Fruit fly (Drosophila melanogaster) whole organism, prepupa: Measurements from ENCODE around the gene CG12224.

ENCODE experiments used
- Blimp-1 ChIP-seq: fragments of 200-800 bp; sonication (Bioruptor generic); optimal IDR thresholded peaks from 3 replicates; lab custom pipeline; 2017; ENCODE audit warnings: missing biosample characterization, missing genetic modification characterization, mild to moderate bottlenecking, moderate library complexity, missing genetic modification reagents
- CG10631 ChIP-seq: fragments of 200-800 bp; sonication (Bioruptor generic); optimal IDR thresholded peaks from 2 replicates; lab custom pipeline; 2016; ENCODE audit warnings: missing biosample characterization, missing genetic modification characterization
- CG10669 ChIP-seq: fragments of 200-800 bp; sonication (Bioruptor generic); optimal IDR thresholded peaks from 3 replicates; lab custom pipeline; 2018; ENCODE audit warnings: missing biosample characterization, mild to moderate bottlenecking, missing genetic modification characterization, moderate library complexity
- CG11762 ChIP-seq: fragments of 200-800 bp; sonication (Bioruptor generic); optimal IDR thresholded peaks from 3 replicates; lab custom pipeline; 2016; ENCODE audit warnings: missing biosample characterization, missing genetic modification characterization; ENCODE audit not compliant: insufficient read depth
- CG11902 ChIP-seq: fragments of 200-800 bp; sonication (Bioruptor generic); optimal IDR thresholded peaks from 3 replicates; lab custom pipeline; 2016; ENCODE audit warnings: missing biosample characterization, missing genetic modification characterization
- CG15336 ChIP-seq: fragments of 200-800 bp; sonication (Bioruptor generic); IDR thresholded peaks from 2 replicates; pipeline ENCODE4 v1.3.6; 2022; ENCODE audit warnings: missing biosample characterization, missing genetic modification characterization
- CG1621 ChIP-seq: fragments of 200-800 bp; sonication (Bioruptor generic); optimal IDR thresholded peaks from 3 replicates; lab custom pipeline; 2018; ENCODE audit warnings: missing biosample characterization, mild to moderate bottlenecking, missing genetic modification characterization
- CG16779 ChIP-seq: fragments of 200-800 bp; sonication (Bioruptor generic); optimal IDR thresholded peaks from 3 replicates; lab custom pipeline; 2017; ENCODE audit warnings: missing biosample characterization, mild to moderate bottlenecking, missing genetic modification characterization
- CG3032 ChIP-seq: fragments of 200-800 bp; optimal IDR thresholded peaks from 2 replicates; lab custom pipeline; 2019; ENCODE audit warnings: missing biosample characterization, mild to moderate bottlenecking, missing genetic modification characterization, moderate library complexity
- CG32006 ChIP-seq: fragments of 200-800 bp; sonication (Bioruptor generic); optimal IDR thresholded peaks from 3 replicates; lab custom pipeline; 2017; ENCODE audit warnings: missing biosample characterization, mild to moderate bottlenecking, missing genetic modification characterization
- CG34406 ChIP-seq: fragments of 200-800 bp; sonication (Bioruptor generic); optimal IDR thresholded peaks from 3 replicates; lab custom pipeline; 2016; ENCODE audit warnings: missing biosample characterization, missing genetic modification characterization
- CG4318 ChIP-seq: fragments of 200-800 bp; sonication (Bioruptor generic); optimal IDR thresholded peaks from 3 replicates; lab custom pipeline; 2017; ENCODE audit warnings: missing biosample characterization, mild to moderate bottlenecking, missing genetic modification characterization
- CG6163 ChIP-seq: fragments of 200-800 bp; sonication (Bioruptor generic); IDR thresholded peaks from 3 replicates; pipeline ENCODE4 v1.3.6; 2022; ENCODE audit warnings: missing biosample characterization, missing genetic modification characterization
- CG6276 ChIP-seq: fragments of 200-800 bp; sonication (Bioruptor generic); optimal IDR thresholded peaks from 2 replicates; lab custom pipeline; 2017; ENCODE audit warnings: missing biosample characterization, mild to moderate bottlenecking, missing genetic modification characterization
- CG6792 ChIP-seq: fragments of 200-800 bp; sonication (Bioruptor generic); optimal IDR thresholded peaks from 3 replicates; lab custom pipeline; 2016; ENCODE audit warnings: missing biosample characterization, missing genetic modification characterization
- CG6854 ChIP-seq: fragments of 200-800 bp; sonication (Bioruptor generic); optimal IDR thresholded peaks from 2 replicates; lab custom pipeline; 2017; ENCODE audit warnings: missing biosample characterization, mild to moderate bottlenecking, missing genetic modification characterization
- CG7368 ChIP-seq: fragments of 200-800 bp; sonication (Bioruptor generic); optimal IDR thresholded peaks from 3 replicates; lab custom pipeline; 2016; ENCODE audit warnings: missing biosample characterization, missing genetic modification characterization
- CG8119 ChIP-seq: fragments of 200-800 bp; sonication (Bioruptor generic); IDR thresholded peaks from 3 replicates; pipeline ENCODE4 v1.3.6; 2022; ENCODE audit warnings: missing biosample characterization, missing genetic modification characterization
- CG8319 ChIP-seq: fragments of 200-800 bp; sonication (Bioruptor generic); optimal IDR thresholded peaks from 3 replicates; lab custom pipeline; 2016; ENCODE audit warnings: missing biosample characterization, missing genetic modification characterization
- Eip75B ChIP-seq: fragments of 200-800 bp; sonication (Bioruptor generic); optimal IDR thresholded peaks from 3 replicates; lab custom pipeline; 2016; ENCODE audit warnings: missing biosample characterization, missing genetic modification characterization
- Eip78C ChIP-seq: fragments of 200-800 bp; sonication (Bioruptor generic); peaks from one replicate; lab custom pipeline; 2016; ENCODE audit warnings: missing biosample characterization, missing genetic modification characterization
- Eip93F ChIP-seq: fragments of 200-800 bp; sonication (Bioruptor generic); optimal IDR thresholded peaks from 2 replicates; lab custom pipeline; 2016; ENCODE audit warnings: missing biosample characterization, mild to moderate bottlenecking, missing genetic modification characterization
- Ets21C ChIP-seq: fragments of 200-800 bp; sonication (Bioruptor generic); optimal IDR thresholded peaks from 3 replicates; lab custom pipeline; 2016; ENCODE audit warnings: missing biosample characterization, missing genetic modification characterization
- Ets96B ChIP-seq: fragments of 200-800 bp; optimal IDR thresholded peaks from 2 replicates; lab custom pipeline; 2019; ENCODE audit warnings: missing biosample characterization, mild to moderate bottlenecking, missing genetic modification characterization, moderate library complexity
- Gug ChIP-seq: fragments of 200-800 bp; sonication (Bioruptor generic); IDR thresholded peaks from 2 replicates; pipeline ENCODE4 v1.3.6; 2022; ENCODE audit warnings: missing biosample characterization, missing genetic modification characterization
- Hr38 ChIP-seq: sonication (Bioruptor generic); optimal IDR thresholded peaks from 2 replicates; lab custom pipeline; 2016; ENCODE audit warnings: missing biosample characterization, missing genetic modification characterization
- Hr39 ChIP-seq: fragments of 200-800 bp; sonication (Bioruptor generic); optimal IDR thresholded peaks from 2 replicates; lab custom pipeline; 2016; ENCODE audit warnings: missing biosample characterization, missing genetic modification characterization
- Hr4 ChIP-seq: fragments of 200-800 bp; sonication (Bioruptor generic); optimal IDR thresholded peaks from 3 replicates; lab custom pipeline; 2016; ENCODE audit warnings: missing biosample characterization, missing genetic modification characterization
- Lpt ChIP-seq: fragments of 200-800 bp; sonication (Bioruptor generic); optimal IDR thresholded peaks from 3 replicates; lab custom pipeline; 2016; ENCODE audit warnings: missing biosample characterization, missing genetic modification characterization
- Met ChIP-seq: fragments of 200-800 bp; sonication (Bioruptor generic); optimal IDR thresholded peaks from 3 replicates; lab custom pipeline; 2016; ENCODE audit warnings: missing biosample characterization, missing genetic modification characterization
- OdsH ChIP-seq: fragments of 200-800 bp; sonication (Bioruptor generic); optimal IDR thresholded peaks from 3 replicates; lab custom pipeline; 2016; ENCODE audit warnings: missing biosample characterization, missing genetic modification characterization
- Smox ChIP-seq: fragments of 200-800 bp; sonication (Bioruptor generic); optimal IDR thresholded peaks from 3 replicates; lab custom pipeline; 2016; ENCODE audit warnings: missing biosample characterization, missing genetic modification characterization
- Sox102F ChIP-seq: fragments of 200-800 bp; sonication (Bioruptor generic); optimal IDR thresholded peaks from 2 replicates; lab custom pipeline; 2016; ENCODE audit warnings: missing biosample characterization, mild to moderate bottlenecking, missing genetic modification characterization
- Sox14 ChIP-seq: fragments of 200-800 bp; sonication (Bioruptor generic); optimal IDR thresholded peaks from 3 replicates; lab custom pipeline; 2016; ENCODE audit warnings: missing biosample characterization, missing genetic modification characterization
- achi ChIP-seq: fragments of 200-800 bp; sonication (Bioruptor generic); optimal IDR thresholded peaks from 3 replicates; lab custom pipeline; 2016; ENCODE audit warnings: missing biosample characterization, missing genetic modification characterization
- cyc ChIP-seq: fragments of 200-800 bp; sonication (Bioruptor generic); optimal IDR thresholded peaks from 3 replicates; lab custom pipeline; 2016; ENCODE audit warnings: missing biosample characterization, missing genetic modification characterization
- dac ChIP-seq: fragments of 200-800 bp; sonication (Bioruptor generic); optimal IDR thresholded peaks from 2 replicates; lab custom pipeline; 2017; ENCODE audit warnings: missing biosample characterization, mild to moderate bottlenecking, missing genetic modification characterization
- dsx ChIP-seq: fragments of 200-800 bp; optimal IDR thresholded peaks from 3 replicates; lab custom pipeline; 2019; ENCODE audit warnings: missing biosample characterization, mild to moderate bottlenecking, missing genetic modification characterization, moderate library complexity; ENCODE audit not compliant: poor library complexity, severe bottlenecking
- eg ChIP-seq: fragments of 200-800 bp; sonication (Bioruptor generic); IDR thresholded peaks from 3 replicates; pipeline ENCODE4 v1.3.6; 2022; ENCODE audit warnings: missing biosample characterization, missing genetic modification characterization
- esn ChIP-seq: fragments of 200-800 bp; sonication (Bioruptor generic); optimal IDR thresholded peaks from 2 replicates; lab custom pipeline; 2016; ENCODE audit warnings: missing biosample characterization, mild to moderate bottlenecking, missing genetic modification characterization, moderate library complexity
- fd59A ChIP-seq: fragments of 200-800 bp; sonication (Bioruptor generic); optimal IDR thresholded peaks from 2 replicates; lab custom pipeline; 2017; ENCODE audit warnings: missing biosample characterization, mild to moderate bottlenecking, missing genetic modification characterization, missing genetic modification reagents
- fd85E ChIP-seq: fragments of 200-800 bp; sonication (Bioruptor generic); optimal IDR thresholded peaks from 3 replicates; lab custom pipeline; 2016; ENCODE audit warnings: missing biosample characterization, missing genetic modification characterization
- fkh ChIP-seq: fragments of 200-800 bp; sonication (Bioruptor generic); optimal IDR thresholded peaks from 3 replicates; lab custom pipeline; 2017; ENCODE audit warnings: missing biosample characterization, mild to moderate bottlenecking, missing genetic modification characterization, moderate library complexity
- lz ChIP-seq: fragments of 200-800 bp; sonication (Bioruptor generic); optimal IDR thresholded peaks from 3 replicates; lab custom pipeline; 2016; ENCODE audit warnings: missing biosample characterization, missing genetic modification characterization
- net ChIP-seq: fragments of 200-800 bp; sonication (Bioruptor generic); optimal IDR thresholded peaks from 3 replicates; lab custom pipeline; 2016; ENCODE audit warnings: missing biosample characterization, missing genetic modification characterization
- pdm3 ChIP-seq: fragments of 200-800 bp; sonication (Bioruptor generic); optimal IDR thresholded peaks from 3 replicates; lab custom pipeline; 2016; ENCODE audit warnings: missing biosample characterization, missing genetic modification characterization
- salr ChIP-seq, 2 experiments: fragments of 200-800 bp; sonication (Bioruptor generic); optimal IDR thresholded peaks; 3 replicates each; lab custom pipeline; 2016 to 2018; ENCODE audit warnings: missing biosample characterization in 2 of 2, missing genetic modification characterization in 2 of 2, mild to moderate bottlenecking in 1 of 2
- spab ChIP-seq: fragments of 200-800 bp; sonication (Bioruptor generic); optimal IDR thresholded peaks from 2 replicates; lab custom pipeline; 2017; ENCODE audit warnings: missing biosample characterization, mild to moderate bottlenecking, missing genetic modification characterization, missing genetic modification reagents
- svp ChIP-seq: fragments of 200-800 bp; sonication (Bioruptor generic); peaks from one replicate; lab custom pipeline; 2016; ENCODE audit warnings: missing biosample characterization, missing genetic modification characterization
- topi ChIP-seq: fragments of 200-800 bp; sonication (Bioruptor generic); optimal IDR thresholded peaks from 3 replicates; lab custom pipeline; 2016; ENCODE audit warnings: missing biosample characterization, missing genetic modification characterization
- vri ChIP-seq: fragments of 200-800 bp; sonication (Bioruptor generic); optimal IDR thresholded peaks from 3 replicates; lab custom pipeline; 2016; ENCODE audit warnings: missing biosample characterization, mild to moderate bottlenecking, missing genetic modification characterization

The CG12224 gene

DNA sequence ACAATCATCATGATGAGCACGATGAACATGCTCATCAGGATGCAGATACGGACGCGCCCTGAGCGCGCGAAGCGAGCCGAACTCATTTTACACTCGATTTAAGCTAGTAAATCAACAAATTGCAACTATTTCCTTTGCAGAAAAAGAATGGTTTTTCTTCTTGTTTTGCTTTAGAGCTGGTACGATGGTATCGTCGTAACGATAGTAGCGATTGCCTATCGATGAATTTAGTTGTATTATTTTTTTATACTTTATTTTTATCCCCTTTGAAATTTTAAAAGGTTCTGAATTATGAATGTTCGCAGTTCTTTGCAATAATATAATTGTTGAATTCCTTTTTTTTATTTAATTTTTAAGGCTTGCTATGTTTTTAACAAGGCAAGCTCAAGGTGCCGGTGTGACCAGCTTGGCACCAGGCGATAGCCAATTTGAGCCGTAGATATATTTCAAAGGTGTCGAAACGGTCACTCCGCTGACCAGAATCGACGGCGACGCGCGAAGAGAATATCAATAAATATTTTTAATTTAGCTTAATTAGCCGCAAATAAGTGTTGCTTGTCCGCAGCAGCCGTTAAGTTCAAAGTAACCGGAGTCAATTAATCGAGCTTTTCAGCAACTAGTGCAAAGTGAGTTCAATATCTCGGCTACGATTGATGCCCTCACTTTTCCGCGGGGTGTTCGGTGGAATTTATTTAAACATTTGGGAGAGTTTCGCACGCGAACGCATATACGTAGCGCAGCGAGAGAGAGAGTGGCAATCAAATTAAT is 14.4 kb downstream of the CG12224 start, which contains the start of the genes CG12213 and GC1:
CG12213 (minus strand) TSS at position 430 of the 768 bp plus-strand sequence.
GC1 (plus strand) TSS at position 447 of the 768 bp plus-strand sequence.
- TF ChIP-seq Eip78C (GFP tag; lab: Kevin White, UChicago) (peak; percentile 36), Hr4 (GFP tag; lab: Kevin White, UChicago) (peak; percentile 20), eg (GFP tag; lab: Robert Waterston, UW) (peak; percentile 46; the same call in 1 of the 3 replicates), fkh (no peak), Eip93F (GFP tag; lab: Kevin White, UChicago) (peak; percentile 56), Blimp-1 (GFP tag; lab: Kevin White, UChicago) (no peak), dac (GFP tag; lab: Kevin White, UChicago) (no peak), CG7368 (no peak), pdm3 (GFP tag; lab: Kevin White, UChicago) (no peak), Hr39 (GFP tag; lab: Kevin White, UChicago) (peak; percentile 24), CG6276 (GFP tag; lab: Kevin White, UChicago) (no peak), CG11762 (GFP tag; lab: Kevin White, UChicago) (no peak), Sox14 (peak; percentile 27), svp (GFP tag; lab: Kevin White, UChicago) (peak; percentile 72), Sox102F (GFP tag; lab: Kevin White, UChicago) (no peak), Gug (no peak), dsx (GFP tag; lab: Kevin White, UChicago) (peak; percentile 41), CG10669 (GFP tag; lab: Kevin White, UChicago) (no peak), CG8319 (no peak), spab (GFP tag; lab: Kevin White, UChicago) (no peak), Ets21C (GFP tag; lab: Kevin White, UChicago) (peak; percentile 14), fd85E (GFP tag; lab: Kevin White, UChicago) (no peak), Hr38 (GFP tag; lab: Kevin White, UChicago) (no peak), CG6854 (peak; percentile 2), CG11902 (GFP tag; lab: Kevin White, UChicago) (no peak), esn (GFP tag; lab: Kevin White, UChicago) (peak; percentile 31), Eip75B (GFP tag; lab: Kevin White, UChicago) (peak; percentile 40), CG15336 (GFP tag; lab: Robert Waterston, UW) (no peak; the same call in 1 of the 2 replicates), salr (GFP tag; optimal IDR thresholded peaks at IDR 0.05; lab: Kevin White, UChicago) (no peak), CG6163 (GFP tag; lab: Robert Waterston, UW) (no peak), cyc (GFP tag; lab: Kevin White, UChicago) (no peak), achi (GFP tag; lab: Kevin White, UChicago) (peak; percentile 15), lz (GFP tag; lab: Kevin White, UChicago) (peak; percentile 24), fd59A (no peak), Lpt (no peak), net (GFP tag; lab: Kevin White, UChicago) (no peak), Smox (GFP tag; lab: Kevin White, UChicago) (no peak), CG10631 (GFP tag; lab: Kevin White, UChicago) (peak; percentile 29), CG8119 (no peak), CG1621 (no peak), CG6792 (GFP tag; lab: Kevin White, UChicago) (no peak), CG4318 (GFP tag; lab: Kevin White, UChicago) (no peak), CG34406 (no peak), vri (GFP tag; lab: Kevin White, UChicago) (peak; percentile 33), CG16779 (tag; lab: Kevin White, UChicago) (no peak), topi (GFP tag; lab: Kevin White, UChicago) (no peak), OdsH (peak; percentile 24), CG32006 (GFP tag; lab: Kevin White, UChicago) (peak; percentile 30), Met (peak; percentile 40), Ets96B (tag; lab: Kevin White, UChicago) (peak; percentile 32), CG3032 (tag; lab: Kevin White, UChicago) (peak; percentile 57)
